Worm (Caenorhabditis elegans) whole organism, L1 larva: ENCODE measurements around the gene ddn-3.

ENCODE experiments used
- C04F5.9 ChIP-seq: sonication (generic microtip); optimal IDR thresholded peaks from 2 replicates; lab custom pipeline; 2016; ENCODE audit warnings: missing genetic modification characterization, missing compliant biosample characterization
- Y116A8C.19 ChIP-seq: sonication (generic microtip); optimal IDR thresholded peaks from 2 replicates; lab custom pipeline; 2016; ENCODE audit warnings: missing compliant biosample characterization, missing genetic modification characterization, borderline replicate concordance
- alr-1 ChIP-seq: fragments of 200-800 bp; sonication (Bioruptor generic); optimal IDR thresholded peaks from 2 replicates; lab custom pipeline; 2018; ENCODE audit warnings: borderline replicate concordance, mild to moderate bottlenecking, missing genetic modification characterization, missing compliant biosample characterization
- aly-2 ChIP-seq: fragments of 150-350 bp; optimal IDR thresholded peaks from 2 replicates; lab custom pipeline; 2014; ENCODE audit warnings: missing biosample characterization, missing genetic modification characterization
- blmp-1 ChIP-seq: fragments of 150-350 bp; optimal IDR thresholded peaks from 2 replicates; lab custom pipeline; 2014; ENCODE audit warnings: missing biosample characterization, missing genetic modification characterization
- ceh-63 ChIP-seq: fragments of 200-800 bp; sonication (Bioruptor generic); optimal IDR thresholded peaks from 2 replicates; lab custom pipeline; 2018; ENCODE audit warnings: mild to moderate bottlenecking, missing genetic modification characterization, missing compliant biosample characterization
- ceh-8 ChIP-seq: fragments of 200-800 bp; sonication (Bioruptor generic); optimal IDR thresholded peaks from 2 replicates; lab custom pipeline; 2018; ENCODE audit warnings: mild to moderate bottlenecking, missing genetic modification characterization, moderate library complexity, missing compliant biosample characterization
- ceh-88 ChIP-seq: fragments of 200-800 bp; sonication (Bioruptor generic); IDR thresholded peaks from 2 replicates; pipeline ENCODE4 v1.3.6; 2022; ENCODE audit warnings: missing genetic modification characterization, missing compliant biosample characterization
- ceh-90 ChIP-seq: sonication (generic microtip); optimal IDR thresholded peaks from 2 replicates; lab custom pipeline; 2016; ENCODE audit warnings: missing genetic modification characterization, missing compliant biosample characterization
- efl-1 ChIP-seq, 4 experiments: fragments of 150-350 bp; optimal IDR thresholded peaks in 3 of 4; peaks in 1 of 4; 1 replicate in 1 of 4; 2 replicates in 3 of 4; lab custom pipeline; 2014; ENCODE audit warnings: missing biosample characterization in 2 of 4, missing genetic modification characterization in 2 of 4, missing genetic modification reagents in 2 of 4
- efl-3 ChIP-seq: fragments of 200-800 bp; sonication (Bioruptor generic); optimal IDR thresholded peaks from 2 replicates; lab custom pipeline; 2018; ENCODE audit warnings: mild to moderate bottlenecking, missing genetic modification characterization, missing compliant biosample characterization
- elt-3 ChIP-seq, 6 experiments: fragments of 150-350 bp in 1 of 6; sonication (generic microtip); optimal IDR thresholded peaks; 2 replicates each; lab custom pipeline; 2017 to 2018; ENCODE audit warnings: missing biosample characterization in 6 of 6, missing genetic modification characterization in 6 of 6, inconsistent platforms in 1 of 6
- fkh-8 ChIP-seq: sonication (generic microtip); optimal IDR thresholded peaks from 2 replicates; lab custom pipeline; 2016; ENCODE audit warnings: mild to moderate bottlenecking, missing genetic modification characterization, missing compliant biosample characterization
- jun-1 ChIP-seq: fragments of 150-350 bp; optimal IDR thresholded peaks from 2 replicates; lab custom pipeline; 2014; ENCODE audit warnings: missing biosample characterization, missing genetic modification reagents, missing genetic modification characterization
- lin-13 ChIP-seq: fragments of 150-350 bp; optimal IDR thresholded peaks from 2 replicates; lab custom pipeline; 2014; ENCODE audit warnings: missing biosample characterization, missing genetic modification reagents, missing genetic modification characterization
- lin-14 ChIP-seq: fragments of 200-800 bp; sonication (Bioruptor generic); optimal IDR thresholded peaks from 2 replicates; lab custom pipeline; 2018; ENCODE audit warnings: mild to moderate bottlenecking, missing genetic modification characterization, moderate library complexity, missing compliant biosample characterization
- lin-15B ChIP-seq: fragments of 150-350 bp; sonication (generic microtip); optimal IDR thresholded peaks from 3 replicates; lab custom pipeline; 2014; ENCODE audit warnings: missing biosample characterization, missing genetic modification characterization
- lin-39 ChIP-seq: fragments of 150-350 bp; optimal IDR thresholded peaks from 2 replicates; lab custom pipeline; 2014; ENCODE audit warnings: missing biosample characterization, missing genetic modification reagents, missing genetic modification characterization
- lsy-2 ChIP-seq, 2 experiments: fragments of 150-350 bp; optimal IDR thresholded peaks; 2 replicates each; lab custom pipeline; 2014; ENCODE audit warnings: missing biosample characterization in 2 of 2, missing genetic modification characterization in 2 of 2
- nhr-84 ChIP-seq: sonication (generic microtip); optimal IDR thresholded peaks from 2 replicates; lab custom pipeline; 2017; ENCODE audit warnings: missing biosample characterization, missing genetic modification characterization
- pag-3 ChIP-seq: sonication (generic microtip); optimal IDR thresholded peaks from 2 replicates; lab custom pipeline; 2017; ENCODE audit warnings: missing genetic modification characterization, mild to moderate bottlenecking, missing compliant biosample characterization, antibody characterized with exemption, borderline replicate concordance; ENCODE audit not compliant: insufficient read depth
- pax-3 ChIP-seq: fragments of 200-800 bp; sonication (Bioruptor generic); optimal IDR thresholded peaks from 2 replicates; lab custom pipeline; 2018; ENCODE audit warnings: mild to moderate bottlenecking, missing genetic modification characterization, moderate library complexity, missing compliant biosample characterization
- pqm-1 ChIP-seq: sonication (generic microtip); optimal IDR thresholded peaks from 3 replicates; lab custom pipeline; 2017; ENCODE audit warnings: missing biosample characterization, missing genetic modification characterization
- snpc-4 ChIP-seq: fragments of 150-350 bp; optimal IDR thresholded peaks from 2 replicates; lab custom pipeline; 2014; ENCODE audit warnings: missing biosample characterization, missing genetic modification characterization
- sup-37 ChIP-seq: fragments of 200-800 bp; sonication (Bioruptor generic); optimal IDR thresholded peaks from 2 replicates; lab custom pipeline; 2018; ENCODE audit warnings: mild to moderate bottlenecking, missing genetic modification characterization, missing compliant biosample characterization
- unc-30 ChIP-seq: sonication (generic microtip); optimal IDR thresholded peaks from 2 replicates; lab custom pipeline; 2017; ENCODE audit warnings: missing biosample characterization, missing genetic modification characterization
- unc-62 ChIP-seq: fragments of 150-350 bp; optimal IDR thresholded peaks from 2 replicates; lab custom pipeline; 2014; ENCODE audit warnings: missing biosample characterization, missing genetic modification reagents, missing genetic modification characterization
- xbp-1 ChIP-seq: sonication (generic microtip); optimal IDR thresholded peaks from 2 replicates; lab custom pipeline; 2016; ENCODE audit warnings: missing genetic modification characterization, missing compliant biosample characterization

ddn-3 gene

DNA sequence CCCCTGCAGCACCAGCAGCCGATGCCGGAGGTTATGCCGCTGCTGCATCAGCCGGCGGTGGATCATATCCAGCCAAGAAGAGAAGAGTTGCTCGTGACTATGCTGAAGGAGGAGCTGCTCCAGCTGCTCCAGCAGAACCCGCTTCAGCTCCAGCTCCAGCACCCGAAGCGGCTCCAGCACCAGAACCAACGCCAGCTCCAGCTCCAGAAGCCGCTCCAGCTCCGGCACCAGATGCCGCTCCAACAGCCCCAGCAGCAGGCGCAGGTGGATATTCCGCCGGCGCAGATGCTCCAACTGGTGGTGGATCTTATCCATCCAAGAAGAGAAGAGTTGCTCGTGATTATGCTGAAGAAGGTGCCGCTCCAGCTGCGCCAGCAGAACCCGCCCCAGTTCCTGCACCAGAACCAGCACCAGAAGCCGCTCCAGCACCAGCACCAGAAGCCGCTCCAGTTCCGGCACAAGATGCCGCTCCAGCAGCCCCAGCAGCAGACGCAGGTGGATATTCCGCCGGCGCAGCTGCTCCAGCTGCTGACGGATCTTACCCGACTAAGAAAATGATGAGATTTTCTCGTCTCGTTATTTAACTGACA is 9.8 kb upstream of the ddn-3 start:
- TF ChIP-seq efl-1 (optimal IDR thresholded peaks at IDR 0.05; lab: Kevin White, UChicago) (no peak), efl-1 (GFP tag; optimal IDR thresholded peaks at IDR 0.05 in 1 of 2; lab: Kevin White, UChicago) (peak in 1 of 2 experiments; percentile 61), ceh-88 (GFP tag; lab: Robert Waterston, UW) (no peak)

DNA sequence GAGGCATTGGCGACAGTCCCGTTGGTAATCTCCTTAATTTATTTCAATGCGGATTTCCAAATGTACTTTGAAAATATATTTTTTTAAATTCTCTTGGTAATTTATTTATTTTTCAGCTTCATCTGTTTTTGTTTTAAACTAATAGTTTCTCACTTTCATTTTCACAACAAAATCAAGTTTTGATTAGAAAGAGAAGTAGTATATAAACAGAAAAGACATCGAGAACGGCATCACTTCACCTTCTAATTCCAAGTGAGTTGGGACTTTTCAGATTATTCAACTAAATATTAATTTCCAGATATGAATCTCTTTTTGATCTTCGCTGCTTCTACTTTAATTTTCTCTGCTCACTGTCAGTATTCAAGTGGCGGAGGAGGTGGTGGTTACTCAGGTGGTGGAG is 9.2 kb upstream of the ddn-3 start, which contains the start of gene F47B8.14:
TSS of gene F47B8.14 (plus strand) at position 301 of the 400 bp plus-strand sequence.
- no peak for TF ChIP-seq C04F5.9 (tag; lab: Kevin White, UChicago)
- no peak for TF ChIP-seq Y116A8C.19 (tag; lab: Kevin White, UChicago)

- TF ChIP-seq ceh-8: peak; percentile 40
- no peak for TF ChIP-seq lin-15B (tag; lab: Kevin White, UChicago)
- no peak for TF ChIP-seq ceh-88 (GFP tag; lab: Robert Waterston, UW)
Observed at ce11 chrV:14319101-14319781, 8.2 kb upstream of the ddn-3 start, which contains the start of gene F47B8.13. F47B8.13 (minus strand) TSS chrV:14319731.

ce11 chrV:14317621-14318020 is 6.6 kb upstream of the ddn-3 start:
- TF ChIP-seq pag-3 (tag; lab: Kevin White, UChicago) (no peak), pax-3 (peak; percentile 54), lin-39 (no peak), fkh-8 (peak; percentile 66), ceh-90 (tag; lab: Kevin White, UChicago) (peak; percentile 3)

DNA sequence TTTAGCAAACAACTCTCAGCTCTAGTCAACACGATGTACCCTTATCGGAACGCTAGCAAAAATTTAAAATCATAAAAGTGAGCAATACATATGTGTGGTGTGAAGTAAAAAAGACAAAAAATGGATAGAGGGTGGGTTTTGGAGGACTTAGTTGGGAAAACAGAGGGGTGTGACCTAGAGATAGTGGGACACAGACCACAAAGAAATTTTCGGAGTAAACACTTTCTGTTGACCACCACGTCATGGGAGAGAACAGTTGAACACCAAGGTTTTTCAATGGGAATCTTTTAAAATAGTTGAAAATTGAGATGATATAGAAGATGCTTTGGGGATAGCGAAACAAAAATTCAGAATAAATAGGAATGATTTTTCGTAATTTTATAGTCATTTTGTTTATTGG is 6.2 kb upstream of the ddn-3 start:
- peak in 1 of 2 experiments; percentile 23 for TF ChIP-seq lsy-2 (tag; optimal IDR thresholded peaks at IDR 0.05; lab: Kevin White, UChicago)
- TF ChIP-seq nhr-84 (tag; lab: Kevin White, UChicago): no peak
- peak; percentile 62 for TF ChIP-seq lin-14 (GFP tag; lab: Kevin White, UChicago)
- TF ChIP-seq efl-1 (optimal IDR thresholded peaks at IDR 0.05; lab: Kevin White, UChicago): no peak
- TF ChIP-seq efl-1 (GFP tag; optimal IDR thresholded peaks at IDR 0.05 in 1 of 2; lab: Kevin White, UChicago): peak in 1 of 2 experiments; percentile 2

DNA sequence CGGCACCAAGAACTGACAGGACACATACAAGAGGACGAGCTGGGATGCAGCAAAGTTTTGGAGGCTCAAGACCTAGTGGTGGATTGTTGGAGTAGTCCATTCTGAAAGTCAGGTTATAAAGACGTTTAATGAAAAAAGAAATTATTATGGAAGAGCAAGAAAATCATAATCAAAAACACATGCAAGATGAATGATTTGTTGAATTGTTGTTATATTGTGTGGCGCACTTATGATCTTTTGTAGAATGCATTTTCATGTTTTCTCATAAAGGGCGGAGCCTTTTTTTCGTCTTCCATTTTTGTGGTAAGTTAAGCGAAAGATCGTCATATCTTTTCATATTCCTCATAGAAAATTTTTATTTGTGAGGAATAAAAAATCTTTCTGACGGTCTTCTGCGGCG is 5.5 kb upstream of the ddn-3 start, which contains the start of gene F47B8.2:
TSS of gene F47B8.2 (minus strand) at position 101 of the 400 bp plus-strand sequence.
- TF ChIP-seq alr-1 (tag; lab: Kevin White, UChicago) (no peak), lin-13 (GFP tag; lab: Kevin White, UChicago) (no peak), lin-15B (tag; lab: Kevin White, UChicago) (no peak), pax-3 (no peak), ceh-63 (no peak), snpc-4 (tag; lab: Kevin White, UChicago) (no peak), xbp-1 (tag; lab: Kevin White, UChicago) (no peak), jun-1 (tag; lab: Kevin White, UChicago) (no peak), unc-62 (GFP tag; lab: Kevin White, UChicago) (no peak), efl-3 (GFP tag; lab: Kevin White, UChicago) (no peak), elt-3 (tag; optimal IDR thresholded peaks at IDR 0.05; lab: Kevin White, UChicago) (no peak), unc-30 (tag; lab: Kevin White, UChicago) (no peak), sup-37 (GFP tag; lab: Kevin White, UChicago) (no peak), pqm-1 (tag; lab: Kevin White, UChicago) (no peak), aly-2 (tag; lab: Kevin White, UChicago) (no peak), blmp-1 (tag; lab: Kevin White, UChicago) (no peak)
